Worm (Caenorhabditis elegans) whole organism, L3 larva: ENCODE data around the gene bgal-1.

Experiments
- R02D3.7 ChIP-seq: fragments of 150-350 bp; optimal IDR thresholded peaks from 2 replicates; lab custom pipeline; 2014; ENCODE audit warnings: missing biosample characterization, missing genetic modification characterization
- ZK546.5 ChIP-seq: sonication (generic microtip); optimal IDR thresholded peaks from 2 replicates; lab custom pipeline; 2017; ENCODE audit warnings: missing biosample characterization, missing genetic modification characterization
- aly-2 ChIP-seq: fragments of 150-350 bp; optimal IDR thresholded peaks from 2 replicates; lab custom pipeline; 2014; ENCODE audit warnings: missing biosample characterization, missing genetic modification characterization
- ama-1 ChIP-seq: fragments of 150-350 bp; optimal IDR thresholded peaks from 2 replicates; lab custom pipeline; 2018
- ceh-16 ChIP-seq: sonication (generic microtip); optimal IDR thresholded peaks from 2 replicates; lab custom pipeline; 2017; ENCODE audit warnings: missing biosample characterization, missing genetic modification characterization
- ceh-28 ChIP-seq: fragments of 150-350 bp; optimal IDR thresholded peaks from 2 replicates; lab custom pipeline; 2014; ENCODE audit warnings: missing biosample characterization, missing genetic modification reagents, missing genetic modification characterization
- ceh-82 ChIP-seq: fragments of 150-350 bp; optimal IDR thresholded peaks from 2 replicates; lab custom pipeline; 2014; ENCODE audit warnings: missing biosample characterization, missing genetic modification characterization
- ceh-9 ChIP-seq: sonication (generic microtip); optimal IDR thresholded peaks from 2 replicates; lab custom pipeline; 2018; ENCODE audit warnings: missing biosample characterization, missing genetic modification characterization
- daf-12 ChIP-seq: fragments of 150-350 bp; optimal IDR thresholded peaks from 2 replicates; lab custom pipeline; 2014; ENCODE audit warnings: missing biosample characterization, missing genetic modification reagents, missing genetic modification characterization
- egl-27 ChIP-seq: sonication (generic microtip); optimal IDR thresholded peaks from 4 replicates; lab custom pipeline; 2017; ENCODE audit warnings: missing biosample characterization, missing genetic modification reagents, missing genetic modification characterization
- egl-5 ChIP-seq: fragments of 150-350 bp; optimal IDR thresholded peaks from 2 replicates; lab custom pipeline; 2017; ENCODE audit warnings: missing biosample characterization, missing genetic modification reagents, missing genetic modification characterization, inconsistent platforms
- elt-2 ChIP-seq: sonication (generic microtip); optimal IDR thresholded peaks from 2 replicates; lab custom pipeline; 2016; ENCODE audit warnings: missing genetic modification reagents, mild to moderate bottlenecking, missing genetic modification characterization, missing compliant biosample characterization
- elt-3 ChIP-seq, 3 experiments: fragments of 150-350 bp in 1 of 3; sonication (generic microtip) in 2 of 3; optimal IDR thresholded peaks; 2 replicates in 2 of 3; 4 replicates in 1 of 3; lab custom pipeline; 2014 to 2017; ENCODE audit warnings: missing biosample characterization in 3 of 3, missing genetic modification characterization in 3 of 3
- eor-1 ChIP-seq, 2 experiments: fragments of 150-350 bp; optimal IDR thresholded peaks; 2 replicates each; lab custom pipeline; 2014 to 2018; ENCODE audit warnings: missing biosample characterization in 2 of 2, missing genetic modification characterization in 2 of 2
- fkh-10 ChIP-seq: sonication (generic microtip); optimal IDR thresholded peaks from 2 replicates; lab custom pipeline; 2017; ENCODE audit warnings: missing biosample characterization, missing genetic modification reagents, missing genetic modification characterization
- fkh-2 ChIP-seq: fragments of 150-350 bp; optimal IDR thresholded peaks from 2 replicates; lab custom pipeline; 2014; ENCODE audit warnings: missing biosample characterization, missing genetic modification reagents, missing genetic modification characterization
- fos-1 ChIP-seq: fragments of 150-350 bp; optimal IDR thresholded peaks from 2 replicates; lab custom pipeline; 2014; ENCODE audit warnings: missing biosample characterization, missing genetic modification characterization
- jun-1 ChIP-seq: fragments of 150-350 bp; optimal IDR thresholded peaks from 2 replicates; lab custom pipeline; 2014; ENCODE audit warnings: missing biosample characterization, missing genetic modification reagents, missing genetic modification characterization
- lin-15B ChIP-seq: fragments of 150-350 bp; optimal IDR thresholded peaks from 2 replicates; lab custom pipeline; 2014; ENCODE audit warnings: missing biosample characterization, missing genetic modification characterization
- lin-39 ChIP-seq: fragments of 150-350 bp; optimal IDR thresholded peaks from 2 replicates; lab custom pipeline; 2018; ENCODE audit warnings: missing biosample characterization, missing genetic modification reagents, missing genetic modification characterization
- lsy-12 ChIP-seq: sonication (generic microtip); optimal IDR thresholded peaks from 2 replicates; lab custom pipeline; 2016; ENCODE audit warnings: mild to moderate bottlenecking, missing genetic modification characterization, missing compliant biosample characterization
- mdl-1 ChIP-seq: fragments of 150-350 bp; optimal IDR thresholded peaks from 2 replicates; lab custom pipeline; 2014; ENCODE audit warnings: missing biosample characterization, missing genetic modification characterization
- mml-1 ChIP-seq: fragments of 150-350 bp; sonication (generic microtip); optimal IDR thresholded peaks from 3 replicates; lab custom pipeline; 2014; ENCODE audit warnings: missing biosample characterization, missing genetic modification characterization
- nfya-1 ChIP-seq: sonication (generic microtip); optimal IDR thresholded peaks from 2 replicates; lab custom pipeline; 2017; ENCODE audit warnings: missing genetic modification characterization, mild to moderate bottlenecking, missing compliant biosample characterization, antibody characterized with exemption, moderate library complexity; ENCODE audit not compliant: insufficient read depth
- nhr-11 ChIP-seq: fragments of 150-350 bp; optimal IDR thresholded peaks from 2 replicates; lab custom pipeline; 2014; ENCODE audit warnings: missing biosample characterization, missing genetic modification characterization
- nhr-12 ChIP-seq: fragments of 150-350 bp; optimal IDR thresholded peaks from 2 replicates; lab custom pipeline; 2014; ENCODE audit warnings: missing biosample characterization, missing genetic modification characterization
- nhr-237 ChIP-seq: fragments of 150-350 bp; optimal IDR thresholded peaks from 2 replicates; lab custom pipeline; 2014; ENCODE audit warnings: missing biosample characterization, missing genetic modification characterization
- nhr-25 ChIP-seq: sonication (generic microtip); optimal IDR thresholded peaks from 2 replicates; lab custom pipeline; 2017; ENCODE audit warnings: missing biosample characterization, missing genetic modification characterization
- nhr-28 ChIP-seq: fragments of 150-350 bp; optimal IDR thresholded peaks from 2 replicates; lab custom pipeline; 2014; ENCODE audit warnings: missing biosample characterization, missing genetic modification characterization
- nhr-67 ChIP-seq: fragments of 150-350 bp; optimal IDR thresholded peaks from 2 replicates; lab custom pipeline; 2014; ENCODE audit warnings: missing biosample characterization, missing genetic modification characterization
- nhr-77 ChIP-seq: fragments of 150-350 bp; optimal IDR thresholded peaks from 2 replicates; lab custom pipeline; 2014; ENCODE audit warnings: missing biosample characterization, missing genetic modification characterization
- pha-4 ChIP-seq: fragments of 150-350 bp; optimal IDR thresholded peaks from 2 replicates; lab custom pipeline; 2014; ENCODE audit warnings: missing biosample characterization, missing genetic modification reagents, missing genetic modification characterization
- skn-1 ChIP-seq: fragments of 150-350 bp; optimal IDR thresholded peaks from 2 replicates; lab custom pipeline; 2014; ENCODE audit warnings: missing biosample characterization, missing genetic modification characterization
- snpc-4 ChIP-seq: fragments of 150-350 bp; optimal IDR thresholded peaks from 2 replicates; lab custom pipeline; 2014; ENCODE audit warnings: missing biosample characterization, missing genetic modification characterization
- tbx-2 ChIP-seq: sonication (generic microtip); optimal IDR thresholded peaks from 2 replicates; lab custom pipeline; 2016; ENCODE audit warnings: mild to moderate bottlenecking, missing genetic modification characterization, missing compliant biosample characterization
- unc-39 ChIP-seq: sonication (generic microtip); optimal IDR thresholded peaks from 4 replicates; lab custom pipeline; 2017; ENCODE audit warnings: missing biosample characterization, missing genetic modification characterization
- unc-62 ChIP-seq: fragments of 150-350 bp; sonication (generic microtip); optimal IDR thresholded peaks from 4 replicates; lab custom pipeline; 2014; ENCODE audit warnings: missing biosample characterization, missing genetic modification reagents, missing genetic modification characterization
- zag-1 ChIP-seq: fragments of 150-350 bp; optimal IDR thresholded peaks from 2 replicates; lab custom pipeline; 2014; ENCODE audit warnings: missing biosample characterization, missing genetic modification characterization
- ztf-11 ChIP-seq: fragments of 150-350 bp; optimal IDR thresholded peaks from 2 replicates; lab custom pipeline; 2014; ENCODE audit warnings: missing biosample characterization, missing genetic modification characterization
- ztf-4 ChIP-seq: fragments of 150-350 bp; optimal IDR thresholded peaks from 2 replicates; lab custom pipeline; 2014; ENCODE audit warnings: missing biosample characterization, missing genetic modification characterization

bgal-1 gene

DNA sequence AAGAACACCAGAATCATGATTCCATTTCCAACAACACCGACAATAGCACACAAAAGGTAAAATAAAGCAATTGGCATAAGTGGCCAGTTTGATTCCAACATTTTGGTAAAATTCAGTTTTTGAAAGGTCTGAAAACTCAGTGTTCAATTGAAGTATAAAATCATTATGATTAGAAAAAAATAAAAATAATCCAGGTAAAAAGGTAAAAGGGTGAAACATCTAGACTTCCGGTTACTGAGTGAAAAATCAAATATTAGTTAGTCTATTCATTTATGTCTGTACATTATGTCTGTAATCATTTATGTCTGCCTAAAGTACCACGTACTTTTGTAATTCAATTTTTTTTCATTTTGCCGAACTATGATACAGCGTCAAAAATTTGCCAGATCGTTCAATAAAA is 29.2 kb upstream of the bgal-1 start, which contains the start of gene srsx-31:
TSS of gene srsx-31 (minus strand) at position 101 of the 400 bp plus-strand sequence.
- TF ChIP-seq elt-3 (tag; optimal IDR thresholded peaks at IDR 0.05; lab: Kevin White, UChicago) (no peak), nhr-67 (tag; lab: Kevin White, UChicago) (no peak), tbx-2 (no peak), ceh-9 (no peak), ama-1 (lab: Kevin White, UChicago) (no peak), ztf-4 (no peak), lin-15B (tag; lab: Kevin White, UChicago) (no peak)

DNA sequence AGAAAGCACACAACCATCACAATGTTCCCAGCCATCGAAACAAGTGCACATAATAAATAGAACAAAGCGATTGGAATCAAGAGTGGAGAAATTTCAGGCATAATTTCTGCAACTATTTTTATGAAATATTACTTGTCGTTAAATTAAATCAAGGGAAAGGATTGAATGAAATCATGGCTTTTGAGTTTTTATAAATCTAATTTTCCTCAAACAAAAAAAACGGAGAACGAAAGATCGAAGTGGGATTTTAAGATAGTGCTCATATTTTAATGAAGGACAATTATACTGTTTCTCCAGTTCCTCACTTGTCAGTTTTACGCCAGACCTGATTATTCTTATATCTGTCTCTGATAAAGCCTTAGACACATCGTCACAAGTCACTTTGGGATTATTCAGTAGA is 26.6 kb upstream of the bgal-1 start, which contains the start of gene srsx-33:
TSS of gene srsx-33 (minus strand) at position 101 of the 400 bp plus-strand sequence.
- no peak for TF ChIP-seq tbx-2
- no peak for TF ChIP-seq mml-1 (tag; lab: Kevin White, UChicago)
- TF ChIP-seq ceh-28 (tag; lab: Kevin White, UChicago) = no peak
- TF ChIP-seq aly-2 (tag; lab: Kevin White, UChicago) = no peak
- TF ChIP-seq elt-3 (tag; optimal IDR thresholded peaks at IDR 0.05; lab: Kevin White, UChicago) = no peak
- no peak for TF ChIP-seq skn-1 (tag; lab: Kevin White, UChicago)
- no peak for TF ChIP-seq ztf-11 (tag; lab: Kevin White, UChicago)
- TF ChIP-seq nhr-77 (tag; lab: Kevin White, UChicago) = no peak
- TF ChIP-seq elt-2 (tag; lab: Kevin White, UChicago) = no peak
- TF ChIP-seq nhr-25 (tag; lab: Kevin White, UChicago) = no peak
- no peak for TF ChIP-seq unc-62 (GFP tag; lab: Kevin White, UChicago)
- no peak for TF ChIP-seq fkh-2 (tag; lab: Kevin White, UChicago)

- TF ChIP-seq nhr-237 (tag; lab: Kevin White, UChicago) = no peak
- TF ChIP-seq lin-39 (tag; lab: Kevin White, UChicago) = no peak
- TF ChIP-seq ama-1 (lab: Kevin White, UChicago) = no peak
- no peak for TF ChIP-seq ceh-9
- no peak for TF ChIP-seq pha-4
- TF ChIP-seq nhr-67 (tag; lab: Kevin White, UChicago) = no peak
- TF ChIP-seq mdl-1 (tag; lab: Kevin White, UChicago) = no peak
- TF ChIP-seq nhr-12 (tag; lab: Kevin White, UChicago) = no peak
- no peak for TF ChIP-seq eor-1 (tag; optimal IDR thresholded peaks at IDR 0.05; lab: Kevin White, UChicago)
Observed at ce11 chrV:11251798-11252197, 26.0 kb upstream of the bgal-1 start.

DNA sequence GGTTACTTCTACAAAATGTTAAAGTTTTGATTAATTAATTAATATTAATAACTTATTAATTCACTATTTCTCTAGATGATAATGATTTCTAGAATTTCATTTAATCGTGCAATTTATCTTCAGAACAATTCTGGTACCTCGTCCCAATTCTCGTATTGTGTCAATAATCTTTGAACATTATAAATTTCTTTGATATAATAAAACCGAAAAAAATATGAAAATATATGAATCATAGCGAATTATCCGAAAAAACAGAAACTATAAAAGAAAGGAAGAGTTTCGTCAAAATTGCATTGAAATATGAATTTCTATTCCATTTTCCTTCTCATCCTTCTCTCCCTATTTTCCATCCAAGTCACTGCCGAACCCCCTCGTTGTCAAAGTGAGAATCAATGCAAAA is 24.9 kb upstream of the bgal-1 start, which contains the start of gene T19B10.12:
TSS of gene T19B10.12 (plus strand) at position 301 of the 400 bp plus-strand sequence.
- no peak for TF ChIP-seq lin-39 (tag; lab: Kevin White, UChicago)
- TF ChIP-seq, all 47 proteins: peak for 0

- TF ChIP-seq lin-15B (tag; lab: Kevin White, UChicago) (no peak), egl-27 (no peak), nhr-237 (tag; lab: Kevin White, UChicago) (no peak), ztf-11 (tag; lab: Kevin White, UChicago) (no peak), nhr-67 (tag; lab: Kevin White, UChicago) (no peak), nhr-77 (tag; lab: Kevin White, UChicago) (no peak), R02D3.7 (tag; lab: Kevin White, UChicago) (no peak), tbx-2 (no peak), snpc-4 (tag; lab: Kevin White, UChicago) (no peak), ceh-16 (tag; lab: Kevin White, UChicago) (no peak), daf-12 (tag; lab: Kevin White, UChicago) (no peak), unc-39 (tag; lab: Kevin White, UChicago) (no peak), egl-5 (no peak), ceh-82 (tag; lab: Kevin White, UChicago) (no peak)
Observed at ce11 chrV:11247846-11248245, 22.0 kb upstream of the bgal-1 start, which contains the start of gene mam-4. mam-4 (plus strand) TSS chrV:11248146.

- TF ChIP-seq ztf-4 (no peak), fkh-10 (GFP tag; lab: Kevin White, UChicago) (no peak), egl-5 (no peak), ceh-82 (tag; lab: Kevin White, UChicago) (no peak), ceh-16 (tag; lab: Kevin White, UChicago) (no peak), jun-1 (tag; lab: Kevin White, UChicago) (no peak), nhr-77 (tag; lab: Kevin White, UChicago) (no peak), fos-1 (tag; lab: Kevin White, UChicago) (no peak), lsy-12 (tag; lab: Kevin White, UChicago) (no peak), ZK546.5 (tag; lab: Kevin White, UChicago) (no peak), eor-1 (tag; optimal IDR thresholded peaks at IDR 0.05; lab: Kevin White, UChicago) (no peak), ceh-28 (tag; lab: Kevin White, UChicago) (no peak), zag-1 (tag; lab: Kevin White, UChicago) (no peak), nhr-12 (tag; lab: Kevin White, UChicago) (no peak), elt-2 (tag; lab: Kevin White, UChicago) (no peak), unc-39 (tag; lab: Kevin White, UChicago) (no peak), nfya-1 (no peak), mml-1 (tag; lab: Kevin White, UChicago) (no peak), nhr-11 (no peak), nhr-28 (no peak)
Observed at ce11 chrV:11245029-11245428, 19.2 kb upstream of the bgal-1 start.
